Fruit fly (Drosophila melanogaster): ENCODE results near the gene CG8565.

- TF ChIP-seq CG34367 (tag; optimal IDR thresholded peaks at IDR 0.05) (no peak), fd96Ca (GFP tag; IDR thresholded peaks at IDR 0.05) (no peak), gl (tag; optimal IDR thresholded peaks at IDR 0.05) (no peak), D1 (tag; optimal IDR thresholded peaks at IDR 0.05) (no peak), EcR (GFP tag; optimal IDR thresholded peaks at IDR 0.05) (no peak), Pif1B (GFP tag; optimal IDR thresholded peaks at IDR 0.05) (no peak), CG12605 (GFP tag; IDR thresholded peaks at IDR 0.05) (no peak), Snoo (tag; optimal IDR thresholded peaks at IDR 0.05) (no peak)
Observed at dm6 chrX:15803764-15804563, 33.7 kb upstream of the CG8565 start, which contains the start of the genes PGRP-LE and sd.
